Fruit fly (Drosophila melanogaster) whole organism, adult: ENCODE data around the gene CG44837.

Source experiments
- CG12768 ChIP-seq: fragments of 200-800 bp; sonication (Bioruptor generic); optimal IDR thresholded peaks from 2 replicates; lab custom pipeline; 2017; ENCODE audit warnings: missing biosample characterization, missing genetic modification characterization, mild to moderate bottlenecking, moderate library complexity, missing genetic modification reagents
- Crg-1 ChIP-seq: fragments of 200-800 bp; sonication (Bioruptor generic); optimal IDR thresholded peaks from 2 replicates; lab custom pipeline; 2016; ENCODE audit warnings: missing biosample characterization, missing genetic modification characterization
- ovo ChIP-seq: fragments of 200-800 bp; sonication (Bioruptor generic); optimal IDR thresholded peaks from 2 replicates; lab custom pipeline; 2016; ENCODE audit warnings: missing biosample characterization, missing genetic modification characterization
- tj ChIP-seq: fragments of 200-800 bp; sonication (Bioruptor generic); optimal IDR thresholded peaks from 3 replicates; lab custom pipeline; 2017; ENCODE audit warnings: missing biosample characterization, mild to moderate bottlenecking, missing genetic modification characterization, moderate library complexity

DNA sequence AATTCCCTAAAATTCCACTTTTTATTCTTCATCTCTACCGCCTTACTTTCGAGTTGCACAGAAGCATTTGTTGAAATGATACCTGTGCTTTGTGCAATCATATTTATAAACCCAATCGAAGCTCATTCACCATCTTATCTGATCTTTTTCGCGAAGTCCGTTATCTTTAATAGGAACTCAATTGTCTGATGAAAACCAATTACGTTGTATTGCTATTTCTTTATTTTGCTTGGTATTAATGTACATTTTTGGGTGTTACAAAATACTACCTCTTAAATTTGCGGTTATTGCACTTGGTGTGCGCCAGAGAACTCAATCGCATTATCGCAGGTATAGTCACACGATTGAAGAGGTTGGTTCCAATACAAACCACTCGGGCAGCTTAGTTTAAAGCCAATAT, 34.2 kb upstream of the CG44837 start, which contains the start of gene Muc68E:
- TF ChIP-seq CG12768, result no peak
- TF ChIP-seq Crg-1, result no peak
- TF ChIP-seq ovo (GFP tag; lab: Kevin White, UChicago), result no peak
- no peak for TF ChIP-seq tj (GFP tag; lab: Kevin White, UChicago)
